Worm (Caenorhabditis elegans): Measurements from ENCODE around the gene C02B10.4.

The C02B10.4 gene

DNA sequence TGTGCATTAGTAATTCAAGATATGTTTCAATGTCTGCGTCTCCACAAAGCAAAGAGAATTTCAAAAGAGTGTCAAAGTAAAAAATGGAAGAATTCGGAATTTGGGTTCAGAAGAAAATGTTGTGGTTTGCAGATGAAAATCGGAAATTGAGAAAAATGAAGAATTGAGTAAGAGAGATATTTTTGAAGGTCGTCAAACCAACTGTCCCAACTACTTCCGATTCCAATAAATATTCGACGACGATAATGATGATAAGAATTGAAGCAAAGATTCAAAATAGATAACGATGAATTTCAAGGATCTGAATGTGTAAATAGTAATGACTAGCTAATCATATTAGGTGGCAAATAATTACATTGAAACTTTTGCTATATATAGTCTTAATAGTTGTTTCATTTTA lies 48.6 kb downstream of the C02B10.4 start:
- TF ChIP-seq F57C9.4 (tag; optimal IDR thresholded peaks at IDR 0.05): no peak
- no peak for TF ChIP-seq hsf-1 (GFP tag; IDR thresholded peaks at IDR 0.05)
- TF ChIP-seq F49E8.2 (tag; optimal IDR thresholded peaks at IDR 0.05; ENCODE audit: insufficient read depth): no peak

Measured in whole organism, young adult.